Worm (Caenorhabditis elegans): ENCODE data around the gene clec-255.
"Not testable (repeated sequence)": the region's sequence is repeated elsewhere in the genome, so short reads cannot be mapped to it uniquely, and the experiment has no call there.

- TF ChIP-seq lin-11 (tag; optimal IDR thresholded peaks at IDR 0.05); nhr-232 (tag; optimal IDR thresholded peaks at IDR 0.05); hlh-15 (tag; optimal IDR thresholded peaks at IDR 0.05); unc-86 (tag; optimal IDR thresholded peaks at IDR 0.05); sox-2 (GFP tag; IDR thresholded peaks at IDR 0.05); ceh-19 (GFP tag; optimal IDR thresholded peaks at IDR 0.05); dve-1 (tag; optimal IDR thresholded peaks at IDR 0.05); ceh-14 (tag; optimal IDR thresholded peaks at IDR 0.05); ref-2 (tag; optimal IDR thresholded peaks at IDR 0.05); pag-3 (tag; optimal IDR thresholded peaks at IDR 0.05; ENCODE audit: borderline replicate concordance); pqm-1 (tag; optimal IDR thresholded peaks at IDR 0.05); madf-2 (tag; optimal IDR thresholded peaks at IDR 0.05): not testable (repeated sequence)
These were observed 8.5 kb downstream of the clec-255 start, which contains the start of gene F11D11.22 for ce11 chrV:18762044-18762443.
